Fruit fly (Drosophila melanogaster) whole organism, prepupa: ENCODE results near the gene CG3368.

Experiments
- CG10631 ChIP-seq: fragments of 200-800 bp; sonication (Bioruptor generic); optimal IDR thresholded peaks from 2 replicates; lab custom pipeline; 2016; ENCODE audit warnings: missing biosample characterization, missing genetic modification characterization
- CG11294 ChIP-seq: fragments of 200-800 bp; sonication (Bioruptor generic); IDR thresholded peaks from 2 replicates; pipeline ENCODE4 v1.3.6; 2022; ENCODE audit warnings: missing biosample characterization, missing genetic modification characterization
- CG11762 ChIP-seq: fragments of 200-800 bp; sonication (Bioruptor generic); optimal IDR thresholded peaks from 3 replicates; lab custom pipeline; 2016; ENCODE audit warnings: missing biosample characterization, missing genetic modification characterization; ENCODE audit not compliant: insufficient read depth
- CG11902 ChIP-seq: fragments of 200-800 bp; sonication (Bioruptor generic); optimal IDR thresholded peaks from 3 replicates; lab custom pipeline; 2016; ENCODE audit warnings: missing biosample characterization, missing genetic modification characterization
- CG16779 ChIP-seq: fragments of 200-800 bp; sonication (Bioruptor generic); optimal IDR thresholded peaks from 3 replicates; lab custom pipeline; 2017; ENCODE audit warnings: missing biosample characterization, mild to moderate bottlenecking, missing genetic modification characterization
- CG3032 ChIP-seq: fragments of 200-800 bp; optimal IDR thresholded peaks from 2 replicates; lab custom pipeline; 2019; ENCODE audit warnings: missing biosample characterization, mild to moderate bottlenecking, missing genetic modification characterization, moderate library complexity
- CG31627 ChIP-seq: fragments of 200-800 bp; sonication (Bioruptor generic); optimal IDR thresholded peaks from 3 replicates; lab custom pipeline; 2016; ENCODE audit warnings: missing biosample characterization, missing genetic modification characterization
- CG32006 ChIP-seq: fragments of 200-800 bp; sonication (Bioruptor generic); optimal IDR thresholded peaks from 3 replicates; lab custom pipeline; 2017; ENCODE audit warnings: missing biosample characterization, mild to moderate bottlenecking, missing genetic modification characterization
- CG34406 ChIP-seq: fragments of 200-800 bp; sonication (Bioruptor generic); optimal IDR thresholded peaks from 3 replicates; lab custom pipeline; 2016; ENCODE audit warnings: missing biosample characterization, missing genetic modification characterization
- CG3919 ChIP-seq: fragments of 200-800 bp; sonication (Bioruptor generic); optimal IDR thresholded peaks from 3 replicates; lab custom pipeline; 2016; ENCODE audit warnings: missing biosample characterization, missing genetic modification characterization
- CG6163 ChIP-seq: fragments of 200-800 bp; sonication (Bioruptor generic); IDR thresholded peaks from 3 replicates; pipeline ENCODE4 v1.3.6; 2022; ENCODE audit warnings: missing biosample characterization, missing genetic modification characterization
- CG6276 ChIP-seq: fragments of 200-800 bp; sonication (Bioruptor generic); optimal IDR thresholded peaks from 2 replicates; lab custom pipeline; 2017; ENCODE audit warnings: missing biosample characterization, mild to moderate bottlenecking, missing genetic modification characterization
- CG6792 ChIP-seq: fragments of 200-800 bp; sonication (Bioruptor generic); optimal IDR thresholded peaks from 3 replicates; lab custom pipeline; 2016; ENCODE audit warnings: missing biosample characterization, missing genetic modification characterization
- CG6808 ChIP-seq: fragments of 200-800 bp; sonication (Bioruptor generic); optimal IDR thresholded peaks from 3 replicates; lab custom pipeline; 2017; ENCODE audit warnings: missing biosample characterization, missing genetic modification characterization, mild to moderate bottlenecking, moderate library complexity, missing genetic modification reagents
- CG6854 ChIP-seq: fragments of 200-800 bp; sonication (Bioruptor generic); optimal IDR thresholded peaks from 2 replicates; lab custom pipeline; 2017; ENCODE audit warnings: missing biosample characterization, mild to moderate bottlenecking, missing genetic modification characterization
- CG7368 ChIP-seq: fragments of 200-800 bp; sonication (Bioruptor generic); optimal IDR thresholded peaks from 3 replicates; lab custom pipeline; 2016; ENCODE audit warnings: missing biosample characterization, missing genetic modification characterization
- CG8119 ChIP-seq: fragments of 200-800 bp; sonication (Bioruptor generic); IDR thresholded peaks from 3 replicates; pipeline ENCODE4 v1.3.6; 2022; ENCODE audit warnings: missing biosample characterization, missing genetic modification characterization
- CG8632 ChIP-seq: fragments of 200-800 bp; sonication (Bioruptor generic); optimal IDR thresholded peaks from 3 replicates; lab custom pipeline; 2016; ENCODE audit warnings: missing biosample characterization, missing genetic modification characterization
- CG9139 ChIP-seq: fragments of 200-800 bp; sonication (Bioruptor generic); optimal IDR thresholded peaks from 3 replicates; lab custom pipeline; 2017; ENCODE audit warnings: missing biosample characterization, mild to moderate bottlenecking, missing genetic modification characterization
- Eip75B ChIP-seq: fragments of 200-800 bp; sonication (Bioruptor generic); optimal IDR thresholded peaks from 3 replicates; lab custom pipeline; 2016; ENCODE audit warnings: missing biosample characterization, missing genetic modification characterization
- Eip78C ChIP-seq: fragments of 200-800 bp; sonication (Bioruptor generic); peaks from one replicate; lab custom pipeline; 2016; ENCODE audit warnings: missing biosample characterization, missing genetic modification characterization
- Ets21C ChIP-seq: fragments of 200-800 bp; sonication (Bioruptor generic); optimal IDR thresholded peaks from 3 replicates; lab custom pipeline; 2016; ENCODE audit warnings: missing biosample characterization, missing genetic modification characterization
- Ets96B ChIP-seq: fragments of 200-800 bp; optimal IDR thresholded peaks from 2 replicates; lab custom pipeline; 2019; ENCODE audit warnings: missing biosample characterization, mild to moderate bottlenecking, missing genetic modification characterization, moderate library complexity
- Gug ChIP-seq: fragments of 200-800 bp; sonication (Bioruptor generic); IDR thresholded peaks from 2 replicates; pipeline ENCODE4 v1.3.6; 2022; ENCODE audit warnings: missing biosample characterization, missing genetic modification characterization
- Hr38 ChIP-seq: sonication (Bioruptor generic); optimal IDR thresholded peaks from 2 replicates; lab custom pipeline; 2016; ENCODE audit warnings: missing biosample characterization, missing genetic modification characterization
- Hr39 ChIP-seq: fragments of 200-800 bp; sonication (Bioruptor generic); optimal IDR thresholded peaks from 2 replicates; lab custom pipeline; 2016; ENCODE audit warnings: missing biosample characterization, missing genetic modification characterization
- Lpt ChIP-seq: fragments of 200-800 bp; sonication (Bioruptor generic); optimal IDR thresholded peaks from 3 replicates; lab custom pipeline; 2016; ENCODE audit warnings: missing biosample characterization, missing genetic modification characterization
- OdsH ChIP-seq: fragments of 200-800 bp; sonication (Bioruptor generic); optimal IDR thresholded peaks from 3 replicates; lab custom pipeline; 2016; ENCODE audit warnings: missing biosample characterization, missing genetic modification characterization
- Smox ChIP-seq: fragments of 200-800 bp; sonication (Bioruptor generic); optimal IDR thresholded peaks from 3 replicates; lab custom pipeline; 2016; ENCODE audit warnings: missing biosample characterization, missing genetic modification characterization
- Sox15 ChIP-seq: fragments of 200-800 bp; sonication (Bioruptor generic); optimal IDR thresholded peaks from 3 replicates; lab custom pipeline; 2016; ENCODE audit warnings: missing biosample characterization, missing genetic modification characterization
- achi ChIP-seq: fragments of 200-800 bp; sonication (Bioruptor generic); optimal IDR thresholded peaks from 3 replicates; lab custom pipeline; 2016; ENCODE audit warnings: missing biosample characterization, missing genetic modification characterization
- acj6 ChIP-seq: fragments of 200-800 bp; sonication (Bioruptor generic); optimal IDR thresholded peaks from 3 replicates; lab custom pipeline; 2016; ENCODE audit warnings: missing biosample characterization, missing genetic modification characterization
- cyc ChIP-seq: fragments of 200-800 bp; sonication (Bioruptor generic); optimal IDR thresholded peaks from 3 replicates; lab custom pipeline; 2016; ENCODE audit warnings: missing biosample characterization, missing genetic modification characterization
- dac ChIP-seq: fragments of 200-800 bp; sonication (Bioruptor generic); optimal IDR thresholded peaks from 2 replicates; lab custom pipeline; 2017; ENCODE audit warnings: missing biosample characterization, mild to moderate bottlenecking, missing genetic modification characterization
- eg ChIP-seq: fragments of 200-800 bp; sonication (Bioruptor generic); IDR thresholded peaks from 3 replicates; pipeline ENCODE4 v1.3.6; 2022; ENCODE audit warnings: missing biosample characterization, missing genetic modification characterization
- esn ChIP-seq: fragments of 200-800 bp; sonication (Bioruptor generic); optimal IDR thresholded peaks from 2 replicates; lab custom pipeline; 2016; ENCODE audit warnings: missing biosample characterization, mild to moderate bottlenecking, missing genetic modification characterization, moderate library complexity
- fd59A ChIP-seq: fragments of 200-800 bp; sonication (Bioruptor generic); optimal IDR thresholded peaks from 2 replicates; lab custom pipeline; 2017; ENCODE audit warnings: missing biosample characterization, mild to moderate bottlenecking, missing genetic modification characterization, missing genetic modification reagents
- fkh ChIP-seq: fragments of 200-800 bp; sonication (Bioruptor generic); optimal IDR thresholded peaks from 3 replicates; lab custom pipeline; 2017; ENCODE audit warnings: missing biosample characterization, mild to moderate bottlenecking, missing genetic modification characterization, moderate library complexity
- lz ChIP-seq: fragments of 200-800 bp; sonication (Bioruptor generic); optimal IDR thresholded peaks from 3 replicates; lab custom pipeline; 2016; ENCODE audit warnings: missing biosample characterization, missing genetic modification characterization
- pdm3 ChIP-seq: fragments of 200-800 bp; sonication (Bioruptor generic); optimal IDR thresholded peaks from 3 replicates; lab custom pipeline; 2016; ENCODE audit warnings: missing biosample characterization, missing genetic modification characterization
- salr ChIP-seq, 2 experiments: fragments of 200-800 bp; sonication (Bioruptor generic); optimal IDR thresholded peaks; 3 replicates each; lab custom pipeline; 2016 to 2018; ENCODE audit warnings: missing biosample characterization in 2 of 2, missing genetic modification characterization in 2 of 2, mild to moderate bottlenecking in 1 of 2
- spab ChIP-seq: fragments of 200-800 bp; sonication (Bioruptor generic); optimal IDR thresholded peaks from 2 replicates; lab custom pipeline; 2017; ENCODE audit warnings: missing biosample characterization, mild to moderate bottlenecking, missing genetic modification characterization, missing genetic modification reagents
- ss ChIP-seq, 2 experiments: fragments of 200-800 bp; sonication (Bioruptor generic); optimal IDR thresholded peaks; 2 replicates in 1 of 2; 3 replicates in 1 of 2; lab custom pipeline; 2017 to 2018; ENCODE audit warnings: mild to moderate bottlenecking in 2 of 2, missing biosample characterization in 2 of 2, missing genetic modification characterization in 2 of 2, moderate library complexity in 1 of 2

CG3368 gene

dm6 chr3R:27253136-27253920 is 30.3 kb upstream of the CG3368 start, which contains the start of gene pll (continued):
- TF ChIP-seq CG8632 (GFP tag; lab: Kevin White, UChicago): peak; percentile 68
- TF ChIP-seq CG6792 (GFP tag; lab: Kevin White, UChicago): peak; percentile 75
- peak; percentile 80 for TF ChIP-seq lz (GFP tag; lab: Kevin White, UChicago)
- peak; percentile 69 for TF ChIP-seq CG34406 (GFP tag; lab: Kevin White, UChicago)
- TF ChIP-seq CG11762 (GFP tag; lab: Kevin White, UChicago): peak; percentile 57
- TF ChIP-seq CG32006 (GFP tag; lab: Kevin White, UChicago): no peak
- no peak for TF ChIP-seq achi
- TF ChIP-seq CG11294 (GFP tag; lab: Robert Waterston, UW): peak; percentile 70; the same call in 1 of the 2 replicates
- no peak for TF ChIP-seq CG6808 (GFP tag; lab: Kevin White, UChicago)
- TF ChIP-seq Ets21C (GFP tag; lab: Kevin White, UChicago): no peak
- TF ChIP-seq cyc: peak; percentile 82
- peak; percentile 74 for TF ChIP-seq Gug
- TF ChIP-seq Hr38 (GFP tag; lab: Kevin White, UChicago): no peak
- TF ChIP-seq fd59A (GFP tag; lab: Kevin White, UChicago): peak; percentile 40
- peak; percentile 85 for TF ChIP-seq CG31627 (GFP tag; lab: Kevin White, UChicago)
- peak; percentile 81 for TF ChIP-seq Hr39 (GFP tag; lab: Kevin White, UChicago)
- TF ChIP-seq dac (GFP tag; lab: Kevin White, UChicago): no peak
- no peak for TF ChIP-seq spab (GFP tag; lab: Kevin White, UChicago)
- TF ChIP-seq esn (GFP tag; lab: Kevin White, UChicago): peak; percentile 85
- TF ChIP-seq CG6163 (GFP tag; lab: Robert Waterston, UW): peak; percentile 91
- TF ChIP-seq CG11902: peak; percentile 75
- peak; percentile 78 for TF ChIP-seq Smox (GFP tag; lab: Kevin White, UChicago)
- peak; percentile 17 for TF ChIP-seq fkh
- TF ChIP-seq CG10631: no peak
- no peak for TF ChIP-seq OdsH (GFP tag; lab: Kevin White, UChicago)
- no peak for TF ChIP-seq CG6854
- no peak for TF ChIP-seq ss (GFP tag; optimal IDR thresholded peaks at IDR 0.05; lab: Kevin White, UChicago)

dm6 chr3R:27253921-27254376 is 29.6 kb upstream of the CG3368 start:
- TF ChIP-seq cyc (no peak), CG3032 (tag; lab: Kevin White, UChicago) (no peak), fkh (peak; percentile 47), Hr38 (GFP tag; lab: Kevin White, UChicago) (no peak), Eip78C (GFP tag; lab: Kevin White, UChicago) (peak; percentile 42), CG11762 (GFP tag; lab: Kevin White, UChicago) (no peak), CG9139 (GFP tag; lab: Kevin White, UChicago) (no peak), CG16779 (no peak)

- TF ChIP-seq Gug: peak; percentile 77
- TF ChIP-seq Lpt (GFP tag; lab: Kevin White, UChicago): peak; percentile 77
- peak; percentile 88 for TF ChIP-seq CG6276 (GFP tag; lab: Kevin White, UChicago)
- TF ChIP-seq CG11902: peak; percentile 65
- TF ChIP-seq salr (GFP tag; optimal IDR thresholded peaks at IDR 0.05; lab: Kevin White, UChicago): peak in 1 of 2 experiments; percentile 56
- TF ChIP-seq Ets96B (tag; lab: Kevin White, UChicago): peak; percentile 60
- TF ChIP-seq CG3032 (tag; lab: Kevin White, UChicago): peak; percentile 63
- TF ChIP-seq acj6: peak; percentile 84
- TF ChIP-seq CG6854: peak; percentile 50
- TF ChIP-seq Smox (GFP tag; lab: Kevin White, UChicago): no peak
- peak; percentile 91 for TF ChIP-seq eg (GFP tag; lab: Robert Waterston, UW)
- TF ChIP-seq spab (GFP tag; lab: Kevin White, UChicago): peak; percentile 81
- peak; percentile 70 for TF ChIP-seq fd59A (GFP tag; lab: Kevin White, UChicago)
- peak; percentile 77 for TF ChIP-seq CG7368
- TF ChIP-seq CG8119 (GFP tag; lab: Robert Waterston, UW): peak; percentile 83
- TF ChIP-seq ss (GFP tag; optimal IDR thresholded peaks at IDR 0.05; lab: Kevin White, UChicago): peak; percentile 90 to 92
- peak; percentile 86 for TF ChIP-seq CG3919 (GFP tag; lab: Kevin White, UChicago)
- TF ChIP-seq Eip75B: peak; percentile 69
- TF ChIP-seq lz (GFP tag; lab: Kevin White, UChicago): peak; percentile 82
- peak; percentile 79 for TF ChIP-seq Sox15 (GFP tag; lab: Kevin White, UChicago)
- TF ChIP-seq pdm3 (GFP tag; lab: Kevin White, UChicago): peak; percentile 50
- peak; percentile 64 for TF ChIP-seq CG11762 (GFP tag; lab: Kevin White, UChicago)
- TF ChIP-seq dac (GFP tag; lab: Kevin White, UChicago): peak; percentile 82
- TF ChIP-seq CG32006 (GFP tag; lab: Kevin White, UChicago): peak; percentile 92
These were observed 20.0 kb upstream of the CG3368 start, which contains the start of gene woc for dm6 chr3R:27263434-27264215. woc (minus strand) TSS chr3R:27264055.
